Worm (Caenorhabditis elegans) whole organism, L4/young adult: ENCODE measurements around the gene poml-4.
"Not testable (repeated sequence)": the region's sequence is repeated elsewhere in the genome, so short reads cannot be mapped to it uniquely, and the experiment has no call there.

Experiments
- W03F9.2 ChIP-seq: fragments of 150-350 bp; optimal IDR thresholded peaks from 2 replicates; lab custom pipeline; 2014; ENCODE audit warnings: missing biosample characterization, missing genetic modification characterization
- dao-5 ChIP-seq: sonication (generic microtip); optimal IDR thresholded peaks from 2 replicates; lab custom pipeline; 2016; ENCODE audit warnings: missing genotype, missing genetic modification characterization, moderate library complexity, missing compliant biosample characterization
- him-1 ChIP-seq: sonication (generic microtip); optimal IDR thresholded peaks from 2 replicates; lab custom pipeline; 2016; ENCODE audit warnings: missing genotype, missing genetic modification reagents, missing genetic modification characterization, missing compliant biosample characterization

Gene poml-4

ce11 chrII:1545625-1546024 is 4.9 kb downstream of the poml-4 start, which contains the start of gene K05F6.12:
K05F6.12 (plus strand) TSS chrII:1545925.
- TF ChIP-seq W03F9.2 (no peak), dao-5 (no peak), him-1 (tag; lab: Kevin White, UChicago) (no peak)

DNA sequence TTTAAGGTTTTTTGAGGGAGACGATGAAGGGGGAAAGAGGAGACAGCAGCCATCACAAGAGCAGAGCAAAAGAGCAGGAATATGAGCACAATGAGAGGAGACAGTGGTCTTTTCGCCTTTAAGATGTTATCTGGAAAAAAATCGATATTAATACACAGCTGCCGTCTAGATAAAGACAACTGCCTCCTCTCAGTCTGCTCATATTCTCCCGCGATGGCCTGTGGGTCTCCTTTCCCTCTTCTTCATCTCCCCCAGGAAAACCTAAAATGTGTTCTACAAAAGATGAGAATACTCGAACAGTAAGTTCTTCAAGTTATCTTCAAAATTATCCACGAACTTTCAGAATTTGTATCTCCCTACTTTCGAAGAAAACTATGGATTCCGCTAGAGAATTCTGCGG is 9.8 kb downstream of the poml-4 start, which contains the start of the genes fbxb-52 and fbxb-51:
Gene fbxb-52 (minus strand): TSS at position 101 of the 400 bp plus-strand sequence.
Gene fbxb-51 (plus strand): TSS at position 212 of the 400 bp plus-strand sequence.
- no peak for TF ChIP-seq dao-5
- no peak for TF ChIP-seq W03F9.2
- TF ChIP-seq him-1 (tag; lab: Kevin White, UChicago) = no peak

DNA sequence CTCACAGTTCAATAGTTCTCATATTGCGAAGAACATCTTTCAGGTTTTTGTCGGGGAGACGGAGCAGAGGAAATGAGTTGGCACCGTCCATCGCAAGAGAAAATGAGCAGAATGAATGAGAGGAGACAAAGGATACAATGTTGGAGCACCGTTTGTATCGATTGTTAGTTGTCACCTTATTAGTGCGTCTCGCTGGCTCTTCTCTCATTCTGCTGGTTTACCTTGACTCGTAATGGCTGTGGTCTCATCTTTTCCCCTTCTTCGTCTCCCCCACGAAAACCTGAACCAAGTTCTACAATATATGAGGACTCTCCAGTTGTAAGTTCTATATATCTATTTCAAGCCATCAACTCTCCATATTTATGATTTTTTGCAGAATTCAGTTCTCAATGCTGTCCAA is 15.5 kb downstream of the poml-4 start, which contains the start of the genes fbxb-54 and fbxb-50:
Gene fbxb-54 (minus strand): TSS at position 101 of the 400 bp plus-strand sequence.
Gene fbxb-50 (plus strand): TSS at position 227 of the 400 bp plus-strand sequence.
- TF ChIP-seq dao-5; W03F9.2; him-1 (tag; lab: Kevin White, UChicago): not testable (repeated sequence)

DNA sequence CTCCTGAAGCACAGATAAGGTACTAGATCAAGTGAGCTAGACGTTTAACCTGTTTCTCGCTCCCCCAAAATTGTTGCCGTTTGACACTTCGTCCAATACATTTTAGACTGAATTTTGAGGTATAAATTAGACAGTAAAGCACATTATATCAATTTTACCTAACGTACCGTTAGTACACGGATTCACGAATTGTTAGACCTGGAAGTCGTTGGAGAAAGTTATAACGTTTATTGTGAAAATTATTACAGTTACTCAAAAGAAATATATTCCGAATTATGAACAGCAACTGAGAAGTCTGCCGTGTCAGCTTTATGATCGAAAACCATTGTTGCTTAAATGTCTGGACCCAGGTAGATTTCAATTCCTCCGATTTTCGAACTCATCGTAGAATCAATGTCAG is 20.1 kb downstream of the poml-4 start:
- no peak for TF ChIP-seq W03F9.2
- TF ChIP-seq dao-5 = no peak
- TF ChIP-seq him-1 (tag; lab: Kevin White, UChicago) = no peak

DNA sequence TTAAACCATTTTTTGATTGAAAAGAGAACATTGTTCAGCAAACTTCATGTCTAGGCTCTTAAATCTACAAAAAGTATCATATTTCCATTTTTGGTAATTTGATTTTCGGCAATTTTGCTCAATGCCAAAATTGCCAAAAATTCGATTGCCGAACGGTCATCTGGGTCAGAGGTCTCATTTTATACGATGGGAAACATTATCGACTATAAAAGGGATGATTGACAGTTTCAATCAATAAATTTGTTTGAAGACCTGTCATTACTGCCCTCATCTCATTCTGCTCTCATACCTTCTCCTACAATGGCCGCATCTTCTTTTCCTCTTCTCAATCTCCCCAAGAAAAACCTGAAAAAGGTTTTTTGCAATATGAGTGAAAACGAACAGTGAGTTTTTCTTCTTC is 21.1 kb downstream of the poml-4 start, which contains the start of gene K05F6.14:
Gene K05F6.14 (plus strand): TSS at position 301 of the 400 bp plus-strand sequence.
- TF ChIP-seq him-1 (tag; lab: Kevin White, UChicago) (no peak), W03F9.2 (no peak), dao-5 (no peak)

- TF ChIP-seq dao-5 (no peak), W03F9.2 (no peak), him-1 (tag; lab: Kevin White, UChicago) (no peak)
These were observed 26.9 kb downstream of the poml-4 start, which contains the start of gene K05F6.8 for ce11 chrII:1567646-1568045. K05F6.8 (minus strand) TSS chrII:1567746.

- TF ChIP-seq dao-5 = no peak
- TF ChIP-seq him-1 (tag; lab: Kevin White, UChicago) = no peak
- no peak for TF ChIP-seq W03F9.2
These were observed 27.5 kb downstream of the poml-4 start, which contains the start of gene fbxb-49 for ce11 chrII:1568214-1568613. fbxb-49 (plus strand) TSS chrII:1568514.

DNA sequence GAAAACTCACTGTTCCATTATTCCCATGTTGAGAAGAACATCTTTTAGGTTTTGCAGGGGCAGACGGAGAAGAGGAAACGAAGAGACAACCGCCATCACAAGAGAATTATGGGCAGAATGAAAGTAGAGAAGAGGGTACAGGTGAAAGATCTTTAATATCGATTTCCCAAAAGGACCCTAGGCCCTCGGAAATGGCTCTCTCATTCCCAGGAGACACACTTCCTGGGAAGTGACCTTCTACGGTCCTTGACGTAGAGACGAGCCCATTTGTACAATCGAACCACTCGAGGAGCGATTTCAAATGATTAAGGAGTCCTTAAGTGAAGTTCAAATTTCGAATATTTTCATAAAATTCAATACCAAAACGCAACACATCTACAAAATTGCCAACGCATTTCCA is 30.3 kb downstream of the poml-4 start, which contains the start of gene fbxb-46:
Gene fbxb-46 (minus strand): TSS at position 101 of the 400 bp plus-strand sequence.
- TF ChIP-seq W03F9.2 (no peak), dao-5 (no peak), him-1 (tag; lab: Kevin White, UChicago) (no peak)

- TF ChIP-seq W03F9.2 = no peak
- no peak for TF ChIP-seq him-1 (tag; lab: Kevin White, UChicago)
- no peak for TF ChIP-seq dao-5
These were observed 35.3 kb downstream of the poml-4 start, which contains the start of gene K05F6.10 for ce11 chrII:1576030-1576429. K05F6.10 (minus strand) TSS chrII:1576130.

DNA sequence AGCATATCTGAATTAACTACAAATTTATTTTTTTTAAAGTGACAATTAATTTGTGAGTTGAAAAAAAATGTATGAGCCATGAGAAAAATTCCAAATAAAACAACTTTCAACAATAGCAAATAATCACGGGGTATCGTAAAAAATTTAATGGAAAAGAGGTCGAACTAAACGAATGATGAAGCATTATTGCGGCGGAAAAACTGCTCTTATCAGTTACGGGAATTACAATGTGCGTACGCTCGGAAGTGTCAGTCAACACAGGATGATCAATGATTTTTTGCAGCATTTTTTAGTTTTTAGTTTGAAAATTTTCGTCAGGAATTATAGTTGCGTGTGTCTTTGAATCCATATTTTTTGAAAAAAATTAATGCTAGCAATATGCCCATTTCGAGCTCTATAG is 36.0 kb downstream of the poml-4 start:
- no peak for TF ChIP-seq him-1 (tag; lab: Kevin White, UChicago)
- no peak for TF ChIP-seq W03F9.2
- TF ChIP-seq dao-5 = no peak

DNA sequence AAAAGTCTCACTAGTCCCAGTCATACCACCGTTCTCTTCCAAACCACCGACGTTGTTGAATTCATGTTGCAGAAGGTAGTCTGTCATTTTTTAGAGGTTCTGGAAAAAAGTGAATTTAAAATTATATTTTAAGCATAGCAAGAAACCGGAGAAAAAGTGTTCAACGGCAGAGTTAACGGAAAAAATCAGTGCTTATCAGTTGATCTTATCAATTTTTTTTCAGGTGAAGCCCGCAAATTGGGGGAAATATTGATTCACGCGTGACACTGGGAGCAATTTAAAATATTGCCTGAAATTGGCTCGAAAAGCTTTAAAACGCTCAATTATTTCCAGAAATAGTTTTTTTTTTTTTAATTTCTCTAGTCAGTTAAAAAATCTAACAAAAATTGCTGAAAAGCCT is 39.2 kb downstream of the poml-4 start, which contains the start of gene math-38:
Gene math-38 (minus strand): TSS at position 101 of the 400 bp plus-strand sequence.
- no peak for TF ChIP-seq dao-5
- TF ChIP-seq W03F9.2 = no peak
- no peak for TF ChIP-seq him-1 (tag; lab: Kevin White, UChicago)

ce11 chrII:1584140-1584539 is 43.4 kb downstream of the poml-4 start, which contains the start of gene clec-21:
clec-21 (minus strand) TSS chrII:1584240.
- TF ChIP-seq him-1 (tag; lab: Kevin White, UChicago) = no peak
- TF ChIP-seq dao-5 = no peak
- TF ChIP-seq W03F9.2 = no peak

ce11 chrII:1586305-1586704 is 45.6 kb downstream of the poml-4 start, which contains the start of gene T07H3.8:
T07H3.8 (plus strand) TSS chrII:1586605.
- TF ChIP-seq him-1 (tag; lab: Kevin White, UChicago) = no peak
- no peak for TF ChIP-seq W03F9.2
- TF ChIP-seq dao-5 = no peak

DNA sequence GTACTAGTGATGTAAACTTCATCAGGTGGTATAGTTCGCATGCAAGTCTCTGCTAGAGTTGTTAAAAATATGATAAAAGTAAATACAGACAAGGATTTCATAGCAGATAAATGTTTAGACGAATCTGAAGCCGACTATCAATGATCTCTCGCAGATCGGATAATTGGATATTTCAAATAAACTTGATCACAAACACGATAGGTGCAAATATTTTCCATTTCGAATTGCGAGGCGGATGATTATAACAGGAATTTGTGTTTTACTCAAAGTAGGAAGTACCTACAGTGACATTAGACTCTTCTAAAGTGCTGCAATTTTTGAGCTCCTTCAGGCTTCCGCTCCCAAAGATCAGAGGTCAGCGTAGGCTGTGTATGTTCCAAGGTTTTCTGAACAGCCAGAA is 49.1 kb downstream of the poml-4 start, which contains the start of gene T07H3.7:
Gene T07H3.7 (minus strand): TSS at position 101 of the 400 bp plus-strand sequence.
- no peak for TF ChIP-seq dao-5
- no peak for TF ChIP-seq W03F9.2
- no peak for TF ChIP-seq him-1 (tag; lab: Kevin White, UChicago)
